Worm (Caenorhabditis elegans) whole organism, L3 larva: ENCODE data around the gene srd-59.

Source experiments
- ZK546.5 ChIP-seq: sonication (generic microtip); optimal IDR thresholded peaks from 2 replicates; lab custom pipeline; 2017; ENCODE audit warnings: missing biosample characterization, missing genetic modification characterization
- ama-1 ChIP-seq: fragments of 150-350 bp; optimal IDR thresholded peaks from 2 replicates; lab custom pipeline; 2018
- daf-12 ChIP-seq: fragments of 150-350 bp; optimal IDR thresholded peaks from 2 replicates; lab custom pipeline; 2014; ENCODE audit warnings: missing biosample characterization, missing genetic modification reagents, missing genetic modification characterization
- egl-27 ChIP-seq: sonication (generic microtip); optimal IDR thresholded peaks from 4 replicates; lab custom pipeline; 2017; ENCODE audit warnings: missing biosample characterization, missing genetic modification reagents, missing genetic modification characterization
- egl-5 ChIP-seq: fragments of 150-350 bp; optimal IDR thresholded peaks from 2 replicates; lab custom pipeline; 2017; ENCODE audit warnings: missing biosample characterization, missing genetic modification reagents, missing genetic modification characterization, inconsistent platforms
- elt-1 ChIP-seq: fragments of 150-350 bp; optimal IDR thresholded peaks from 2 replicates; lab custom pipeline; 2014; ENCODE audit warnings: missing biosample characterization, missing genetic modification characterization
- elt-2 ChIP-seq: sonication (generic microtip); optimal IDR thresholded peaks from 2 replicates; lab custom pipeline; 2016; ENCODE audit warnings: missing genetic modification reagents, mild to moderate bottlenecking, missing genetic modification characterization, missing compliant biosample characterization
- fkh-10 ChIP-seq: sonication (generic microtip); optimal IDR thresholded peaks from 2 replicates; lab custom pipeline; 2017; ENCODE audit warnings: missing biosample characterization, missing genetic modification reagents, missing genetic modification characterization
- fkh-2 ChIP-seq: fragments of 150-350 bp; optimal IDR thresholded peaks from 2 replicates; lab custom pipeline; 2014; ENCODE audit warnings: missing biosample characterization, missing genetic modification reagents, missing genetic modification characterization
- fos-1 ChIP-seq: fragments of 150-350 bp; optimal IDR thresholded peaks from 2 replicates; lab custom pipeline; 2014; ENCODE audit warnings: missing biosample characterization, missing genetic modification characterization
- hmg-11 ChIP-seq: sonication (generic microtip); optimal IDR thresholded peaks from 2 replicates; lab custom pipeline; 2016; ENCODE audit warnings: missing genetic modification characterization, missing compliant biosample characterization
- jun-1 ChIP-seq: fragments of 150-350 bp; optimal IDR thresholded peaks from 2 replicates; lab custom pipeline; 2014; ENCODE audit warnings: missing biosample characterization, missing genetic modification reagents, missing genetic modification characterization
- lin-39 ChIP-seq: fragments of 150-350 bp; optimal IDR thresholded peaks from 2 replicates; lab custom pipeline; 2018; ENCODE audit warnings: missing biosample characterization, missing genetic modification reagents, missing genetic modification characterization
- nhr-11 ChIP-seq: fragments of 150-350 bp; optimal IDR thresholded peaks from 2 replicates; lab custom pipeline; 2014; ENCODE audit warnings: missing biosample characterization, missing genetic modification characterization
- nhr-23 ChIP-seq: fragments of 150-350 bp; optimal IDR thresholded peaks from 2 replicates; lab custom pipeline; 2014; ENCODE audit warnings: missing biosample characterization, missing genetic modification reagents, missing genetic modification characterization
- nhr-237 ChIP-seq: fragments of 150-350 bp; optimal IDR thresholded peaks from 2 replicates; lab custom pipeline; 2014; ENCODE audit warnings: missing biosample characterization, missing genetic modification characterization
- nhr-25 ChIP-seq: sonication (generic microtip); optimal IDR thresholded peaks from 2 replicates; lab custom pipeline; 2017; ENCODE audit warnings: missing biosample characterization, missing genetic modification characterization
- nhr-28 ChIP-seq: fragments of 150-350 bp; optimal IDR thresholded peaks from 2 replicates; lab custom pipeline; 2014; ENCODE audit warnings: missing biosample characterization, missing genetic modification characterization
- nhr-67 ChIP-seq: fragments of 150-350 bp; optimal IDR thresholded peaks from 2 replicates; lab custom pipeline; 2014; ENCODE audit warnings: missing biosample characterization, missing genetic modification characterization
- nhr-76 ChIP-seq: fragments of 150-350 bp; sonication (generic microtip); optimal IDR thresholded peaks from 5 replicates; lab custom pipeline; 2014; ENCODE audit warnings: missing biosample characterization, missing genetic modification characterization
- nhr-77 ChIP-seq: fragments of 150-350 bp; optimal IDR thresholded peaks from 2 replicates; lab custom pipeline; 2014; ENCODE audit warnings: missing biosample characterization, missing genetic modification characterization
- pha-4 ChIP-seq: fragments of 150-350 bp; optimal IDR thresholded peaks from 2 replicates; lab custom pipeline; 2014; ENCODE audit warnings: missing biosample characterization, missing genetic modification reagents, missing genetic modification characterization
- pqm-1 ChIP-seq: fragments of 150-350 bp; optimal IDR thresholded peaks from 2 replicates; lab custom pipeline; 2017; ENCODE audit warnings: missing biosample characterization, missing genetic modification characterization, inconsistent platforms
- zag-1 ChIP-seq: fragments of 150-350 bp; optimal IDR thresholded peaks from 2 replicates; lab custom pipeline; 2014; ENCODE audit warnings: missing biosample characterization, missing genetic modification characterization

Gene srd-59

DNA sequence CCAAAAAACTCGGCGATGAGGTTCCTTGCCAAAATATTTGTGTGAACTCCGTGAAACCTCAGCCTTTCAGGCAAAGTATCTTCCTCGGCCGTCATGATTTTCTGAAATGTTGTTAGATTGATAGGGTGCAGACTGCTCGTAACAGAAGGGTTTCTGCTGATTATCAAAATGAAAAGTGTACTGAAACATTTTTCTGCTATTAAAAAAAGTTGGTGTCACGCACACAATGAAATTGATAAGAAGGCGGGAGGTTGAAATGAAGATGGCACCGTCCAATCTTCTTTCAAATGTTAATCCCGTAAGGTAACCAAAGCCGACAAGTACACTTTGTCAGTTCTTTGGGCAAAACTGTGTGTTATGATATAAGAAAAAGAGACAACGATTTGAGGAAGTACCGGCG, 31.4 kb downstream of the srd-59 start:
- TF ChIP-seq pqm-1 (tag; lab: Kevin White, UChicago): peak; percentile 21
- peak; percentile 58 for TF ChIP-seq elt-2
- no peak for TF ChIP-seq nhr-77 (tag; lab: Kevin White, UChicago)

DNA sequence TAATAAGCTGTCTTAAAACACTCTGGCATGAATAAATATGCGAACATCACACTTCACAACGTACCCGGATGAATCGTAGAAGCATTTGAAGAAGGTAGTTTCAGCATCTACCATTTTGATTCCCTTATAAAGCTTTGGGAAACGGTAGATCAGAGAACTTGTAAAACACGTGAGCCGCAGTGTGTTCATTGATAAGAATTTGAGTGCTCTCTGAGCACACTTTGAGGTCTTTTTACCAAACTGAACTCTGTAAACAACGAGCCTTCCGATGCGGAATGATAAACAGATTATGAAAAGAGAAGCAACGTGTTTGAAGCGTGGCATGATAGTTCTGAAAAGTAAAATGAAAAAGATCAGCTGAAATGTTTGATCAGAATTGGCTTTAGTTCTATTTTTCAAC, 32.8 kb downstream of the srd-59 start, which contains the start of gene aqp-1:
Gene aqp-1 (minus strand): TSS at position 102 of the 400 bp plus-strand sequence.
- TF ChIP-seq pqm-1 (tag; lab: Kevin White, UChicago) (peak; percentile 93), egl-5 (tag; lab: Kevin White, UChicago) (no peak), nhr-23 (no peak), nhr-67 (tag; lab: Kevin White, UChicago) (no peak), nhr-76 (no peak), fkh-2 (tag; lab: Kevin White, UChicago) (no peak), pha-4 (peak; percentile 83), zag-1 (no peak), elt-2 (peak; percentile 92), jun-1 (tag; lab: Kevin White, UChicago) (peak; percentile 49), ama-1 (lab: Kevin White, UChicago) (peak; percentile 33)

DNA sequence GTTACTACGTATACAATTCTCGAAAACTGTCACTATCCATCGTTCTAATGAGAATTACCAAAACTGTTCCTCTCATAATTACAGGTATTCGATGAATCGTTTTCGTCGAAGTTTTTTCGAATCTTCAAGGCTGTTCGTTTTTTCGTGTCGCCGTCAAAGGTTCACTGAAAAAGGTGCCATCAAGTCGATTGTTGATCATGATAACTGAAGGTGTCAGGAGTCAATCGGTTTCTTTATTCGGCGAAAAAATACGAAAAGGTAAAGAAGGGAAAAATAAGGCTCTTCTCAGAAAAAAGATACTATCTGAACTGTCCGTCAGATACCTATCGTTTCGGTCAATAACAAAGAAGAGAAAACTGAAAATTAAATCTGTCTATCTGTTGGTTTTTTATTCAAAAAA, 33.3 kb downstream of the srd-59 start:
- TF ChIP-seq elt-1 (tag; lab: Kevin White, UChicago): peak; percentile 77
- TF ChIP-seq ZK546.5 (tag; lab: Kevin White, UChicago): no peak

DNA sequence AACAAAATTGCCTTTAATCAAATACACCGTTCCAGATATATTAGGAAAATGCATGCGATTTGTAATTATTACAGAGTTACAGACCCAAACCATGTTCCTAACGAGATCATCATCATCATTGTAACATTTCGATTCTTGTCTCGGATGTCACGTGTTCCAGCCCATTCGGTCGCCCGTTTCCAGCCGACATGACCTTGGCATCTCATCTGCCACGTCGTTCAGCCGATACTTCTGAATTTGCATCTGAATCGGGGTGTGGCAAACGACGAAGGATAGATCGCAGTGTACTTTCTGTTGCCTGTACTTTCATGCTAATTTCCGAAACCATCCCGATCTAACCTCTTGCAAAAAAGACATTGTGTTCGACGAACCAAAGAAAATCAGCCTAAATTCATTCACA, 34.2 kb downstream of the srd-59 start:
- TF ChIP-seq nhr-25 (peak; percentile 66), fos-1 (tag; lab: Kevin White, UChicago) (no peak), hmg-11 (tag; lab: Kevin White, UChicago) (no peak), lin-39 (no peak)

DNA sequence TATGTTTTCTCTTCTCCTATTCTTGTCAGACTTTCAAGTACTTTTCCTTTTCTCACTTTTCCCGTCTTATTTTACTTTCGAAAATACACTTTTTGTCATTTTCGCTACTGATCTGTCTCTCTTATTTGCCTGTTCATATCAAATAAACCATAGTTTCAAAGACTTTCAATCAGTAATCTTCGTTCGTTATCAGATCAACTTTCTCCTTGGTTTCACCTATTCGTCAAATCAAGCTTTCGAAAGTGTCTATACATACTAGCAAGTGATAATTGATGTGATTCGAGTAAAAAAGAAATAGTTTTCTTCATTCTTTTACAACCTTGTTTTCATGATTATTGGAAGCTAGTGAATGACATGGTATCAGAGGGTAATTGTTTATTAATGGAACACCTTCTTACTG, 37.3 kb downstream of the srd-59 start:
- no peak for TF ChIP-seq hmg-11 (tag; lab: Kevin White, UChicago)
- peak; percentile 30 for TF ChIP-seq nhr-25

DNA sequence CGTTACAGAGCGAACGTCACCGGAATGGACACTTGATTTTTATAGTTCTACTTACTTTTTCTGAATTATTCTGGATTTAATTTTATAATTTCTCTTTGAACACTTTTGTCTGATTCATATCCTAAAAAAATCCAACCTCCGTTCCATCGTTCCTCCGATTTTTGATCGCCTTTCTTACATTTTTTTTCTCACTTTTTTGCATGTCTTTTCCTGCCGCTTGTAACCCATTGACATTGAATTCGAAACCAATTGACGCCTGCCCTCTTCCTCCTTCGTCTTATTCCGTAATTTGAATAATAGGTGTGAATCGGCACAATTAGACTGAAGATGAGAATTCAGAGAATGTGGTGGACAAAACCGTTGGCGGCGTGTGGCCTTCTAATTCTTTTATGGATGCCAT, 40.1 kb downstream of the srd-59 start, which contains the start of gene skpo-3:
Gene skpo-3 (plus strand): TSS at position 301 of the 400 bp plus-strand sequence.
- TF ChIP-seq daf-12 (no peak), lin-39 (no peak), nhr-25 (no peak), nhr-76 (no peak), nhr-67 (tag; lab: Kevin White, UChicago) (no peak), egl-27 (tag; lab: Kevin White, UChicago) (no peak)

DNA sequence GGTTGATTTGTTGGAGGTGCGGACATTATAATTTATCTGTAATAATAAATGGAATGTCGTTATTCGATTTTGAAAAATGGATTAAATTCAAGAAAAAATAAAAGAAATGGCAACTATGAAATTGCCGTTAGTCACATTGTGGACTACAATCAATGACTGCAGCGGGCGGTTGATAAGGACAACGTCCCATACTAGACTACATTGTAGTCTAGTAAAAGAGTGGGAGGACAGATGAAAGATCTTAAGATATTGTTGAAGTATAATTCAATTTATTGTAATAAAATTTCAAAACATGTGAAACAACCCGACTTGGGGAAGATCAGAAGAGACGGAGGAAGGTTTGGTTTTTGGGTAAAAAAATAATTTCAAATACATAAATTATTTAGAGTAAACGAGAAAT, 46.5 kb downstream of the srd-59 start, which contains the start of the genes prx-13 and ada-2:
Gene prx-13 (minus strand): TSS at position 38 of the 400 bp plus-strand sequence.
Gene ada-2 (plus strand): TSS at position 282 of the 400 bp plus-strand sequence.
- no peak for TF ChIP-seq nhr-11 (tag; lab: Kevin White, UChicago)
- peak; percentile 60 for TF ChIP-seq pqm-1 (tag; lab: Kevin White, UChicago)
- TF ChIP-seq nhr-23: no peak
- TF ChIP-seq elt-2: peak; percentile 69
- no peak for TF ChIP-seq nhr-28
- no peak for TF ChIP-seq nhr-237
- peak; percentile 38 for TF ChIP-seq nhr-25
- no peak for TF ChIP-seq fkh-10

DNA sequence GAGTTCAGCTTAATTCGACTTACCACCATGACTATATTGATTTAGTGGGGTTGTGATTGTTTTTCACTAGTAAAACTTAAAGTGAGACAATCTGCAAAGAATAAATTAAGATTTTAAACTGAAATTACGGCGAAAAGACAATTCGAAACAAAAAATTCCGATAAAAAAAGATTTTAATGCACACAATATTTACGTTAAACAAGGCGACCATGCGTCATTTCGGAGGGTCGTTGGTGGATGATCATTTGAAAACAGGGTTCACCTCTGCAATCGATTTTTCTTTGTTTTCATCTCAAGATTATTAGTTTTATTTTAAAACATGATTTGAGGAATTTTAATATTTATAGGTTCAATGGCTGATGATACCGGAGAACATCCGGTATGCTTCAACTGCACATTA, 47.6 kb downstream of the srd-59 start, which contains the start of gene lsm-4:
Gene lsm-4 (minus strand): TSS at position 91 of the 400 bp plus-strand sequence.
- TF ChIP-seq nhr-237: no peak
- peak; percentile 29 for TF ChIP-seq pha-4
- TF ChIP-seq, all 47 proteins: peak for 1

DNA sequence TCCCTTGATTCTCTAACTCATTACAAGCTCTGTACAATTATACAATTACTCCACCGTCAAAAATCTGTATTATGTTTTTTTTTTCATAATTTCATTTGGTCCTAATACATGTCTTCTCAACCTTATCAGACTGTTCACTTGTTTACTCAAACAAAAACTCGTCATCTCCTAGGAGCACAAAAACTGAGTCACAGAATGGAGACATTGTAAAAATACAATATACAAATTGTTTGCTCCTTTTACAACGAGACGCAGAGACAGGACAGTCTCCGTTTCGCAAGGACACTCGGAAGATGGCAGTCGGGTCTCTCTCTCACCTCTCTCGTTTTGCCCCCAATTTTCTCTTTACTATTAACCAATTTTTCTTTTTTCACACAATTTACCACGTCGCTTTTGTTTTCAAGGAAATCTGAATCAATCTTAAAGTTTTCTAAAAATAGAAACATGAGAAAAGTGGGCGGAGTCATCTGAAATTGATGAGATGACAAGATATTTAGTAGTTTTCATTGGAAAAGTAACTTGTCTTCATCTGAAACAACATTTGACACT, 50.2 kb downstream of the srd-59 start, which contains the start of gene F32A5.8:
Gene F32A5.8 (plus strand): TSS at position 499 of the 549 bp plus-strand sequence.
- TF ChIP-seq elt-1 (tag; lab: Kevin White, UChicago) (no peak), pha-4 (peak; percentile 92), nhr-25 (peak; percentile 32), nhr-237 (no peak), fos-1 (tag; lab: Kevin White, UChicago) (peak; percentile 67), jun-1 (tag; lab: Kevin White, UChicago) (peak; percentile 33), elt-2 (peak; percentile 67), pqm-1 (tag; lab: Kevin White, UChicago) (peak; percentile 62)
